Worm (Caenorhabditis elegans) whole organism, late embryonic: Measurements from ENCODE around the gene cest-5.2.
A peak's percentile ranks its signal among the peaks of the same experiment; 100 is the strongest.

Experiments used
- C38D4.7 ChIP-seq: fragments of 200-800 bp; sonication (Bioruptor generic); optimal IDR thresholded peaks from 2 replicates; lab custom pipeline; 2018; ENCODE audit warnings: mild to moderate bottlenecking, missing genetic modification characterization, moderate library complexity, missing compliant biosample characterization
- F13H6.1 ChIP-seq: sonication (generic microtip); optimal IDR thresholded peaks from 2 replicates; lab custom pipeline; 2016; ENCODE audit warnings: missing genetic modification characterization, missing compliant biosample characterization
- K02D7.2 ChIP-seq: sonication (generic microtip); optimal IDR thresholded peaks from 2 replicates; lab custom pipeline; 2017; ENCODE audit warnings: mild to moderate bottlenecking, missing genetic modification characterization, missing compliant biosample characterization
- K09A11.1 ChIP-seq: sonication (generic microtip); optimal IDR thresholded peaks from 2 replicates; lab custom pipeline; 2017; ENCODE audit warnings: antibody characterized with exemption, mild to moderate bottlenecking, missing genetic modification characterization, missing compliant biosample characterization; ENCODE audit not compliant: insufficient read depth
- ahr-1 ChIP-seq: sonication (generic microtip); optimal IDR thresholded peaks from 2 replicates; lab custom pipeline; 2016; ENCODE audit warnings: missing genetic modification characterization, missing compliant biosample characterization
- ama-1 ChIP-seq: fragments of 150-350 bp; optimal IDR thresholded peaks from 2 replicates; lab custom pipeline; 2014
- ceh-14 ChIP-seq: sonication (generic microtip); optimal IDR thresholded peaks from 2 replicates; lab custom pipeline; 2016; ENCODE audit warnings: missing genotype, missing genetic modification characterization, missing compliant biosample characterization
- ceh-18 ChIP-seq: sonication (generic microtip); optimal IDR thresholded peaks from 2 replicates; lab custom pipeline; 2016; ENCODE audit warnings: missing genetic modification characterization, missing compliant biosample characterization
- ceh-2 ChIP-seq: sonication (generic microtip); optimal IDR thresholded peaks from 2 replicates; lab custom pipeline; 2016; ENCODE audit warnings: missing genotype, missing genetic modification characterization, missing compliant biosample characterization
- ceh-22 ChIP-seq: sonication (generic microtip); optimal IDR thresholded peaks from 2 replicates; lab custom pipeline; 2017; ENCODE audit warnings: missing biosample characterization, missing genetic modification characterization
- ceh-24 ChIP-seq: sonication (generic microtip); optimal IDR thresholded peaks from 2 replicates; lab custom pipeline; 2016; ENCODE audit warnings: mild to moderate bottlenecking, missing genetic modification characterization, missing compliant biosample characterization
- ceh-30 ChIP-seq: fragments of 150-350 bp; optimal IDR thresholded peaks from 2 replicates; lab custom pipeline; 2014; ENCODE audit warnings: missing biosample characterization, missing genetic modification characterization
- ceh-31 ChIP-seq: sonication (generic microtip); optimal IDR thresholded peaks from 2 replicates; lab custom pipeline; 2016; ENCODE audit warnings: missing genetic modification characterization, missing compliant biosample characterization
- ceh-34 ChIP-seq: sonication (generic microtip); optimal IDR thresholded peaks from 2 replicates; lab custom pipeline; 2016; ENCODE audit warnings: mild to moderate bottlenecking, missing genetic modification characterization, missing compliant biosample characterization
- ceh-6 ChIP-seq: fragments of 200-800 bp; sonication (Bioruptor generic); optimal IDR thresholded peaks from 2 replicates; lab custom pipeline; 2018; ENCODE audit warnings: mild to moderate bottlenecking, missing genetic modification characterization, missing compliant biosample characterization
- dmd-4 ChIP-seq: sonication (generic microtip); optimal IDR thresholded peaks from 2 replicates; lab custom pipeline; 2016; ENCODE audit warnings: borderline replicate concordance, missing genetic modification characterization, missing compliant biosample characterization
- dve-1 ChIP-seq: sonication (generic microtip); optimal IDR thresholded peaks from 2 replicates; lab custom pipeline; 2017; ENCODE audit warnings: antibody characterized with exemption, mild to moderate bottlenecking, missing genetic modification characterization, missing compliant biosample characterization
- elt-2 ChIP-seq: sonication (generic microtip); optimal IDR thresholded peaks from 2 replicates; lab custom pipeline; 2016; ENCODE audit warnings: missing genetic modification reagents, missing genetic modification characterization, missing compliant biosample characterization
- ets-4 ChIP-seq: sonication (generic microtip); optimal IDR thresholded peaks from 2 replicates; lab custom pipeline; 2016; ENCODE audit warnings: missing genetic modification characterization, missing compliant biosample characterization
- eyg-1 ChIP-seq: sonication (generic microtip); optimal IDR thresholded peaks from 2 replicates; lab custom pipeline; 2016; ENCODE audit warnings: missing genotype, missing genetic modification characterization, missing compliant biosample characterization
- fkh-10 ChIP-seq: fragments of 150-350 bp; optimal IDR thresholded peaks from 2 replicates; lab custom pipeline; 2014; ENCODE audit warnings: missing biosample characterization, missing genetic modification reagents, missing genetic modification characterization
- gmeb-2 ChIP-seq: sonication (generic microtip); optimal IDR thresholded peaks from 2 replicates; lab custom pipeline; 2016; ENCODE audit warnings: missing genetic modification characterization, inconsistent platforms, missing compliant biosample characterization
- hlh-13 ChIP-seq: fragments of 200-800 bp; sonication (Bioruptor generic); optimal IDR thresholded peaks from 2 replicates; lab custom pipeline; 2018; ENCODE audit warnings: mild to moderate bottlenecking, missing genetic modification characterization, missing compliant biosample characterization
- hlh-15 ChIP-seq: sonication (generic microtip); optimal IDR thresholded peaks from 2 replicates; lab custom pipeline; 2016; ENCODE audit warnings: missing genetic modification characterization, missing compliant biosample characterization
- hlh-30 ChIP-seq: sonication (generic microtip); optimal IDR thresholded peaks from 2 replicates; lab custom pipeline; 2017; ENCODE audit warnings: antibody characterized with exemption, missing genetic modification characterization, missing compliant biosample characterization; ENCODE audit not compliant: insufficient read depth
- hlh-6 ChIP-seq: sonication (generic microtip); optimal IDR thresholded peaks from 2 replicates; lab custom pipeline; 2016; ENCODE audit warnings: missing genotype, missing genetic modification characterization, missing compliant biosample characterization
- hlh-8 ChIP-seq: sonication (generic microtip); optimal IDR thresholded peaks from 2 replicates; lab custom pipeline; 2016; ENCODE audit warnings: missing genotype, missing genetic modification characterization, missing compliant biosample characterization
- lim-6 ChIP-seq: sonication (generic microtip); optimal IDR thresholded peaks from 2 replicates; lab custom pipeline; 2016; ENCODE audit warnings: missing genetic modification characterization, missing compliant biosample characterization
- lin-11 ChIP-seq: fragments of 200-800 bp; sonication (Bioruptor generic); optimal IDR thresholded peaks from 2 replicates; lab custom pipeline; 2018; ENCODE audit warnings: mild to moderate bottlenecking, missing genetic modification characterization, missing compliant biosample characterization
- madf-2 ChIP-seq: sonication (generic microtip); optimal IDR thresholded peaks from 2 replicates; lab custom pipeline; 2017; ENCODE audit warnings: missing genetic modification characterization, missing compliant biosample characterization
- mec-3 ChIP-seq: sonication (generic microtip); optimal IDR thresholded peaks from 2 replicates; lab custom pipeline; 2016; ENCODE audit warnings: borderline replicate concordance, missing genetic modification characterization, missing compliant biosample characterization
- nhr-11 ChIP-seq: fragments of 150-350 bp; optimal IDR thresholded peaks from 2 replicates; lab custom pipeline; 2014; ENCODE audit warnings: missing biosample characterization, missing genetic modification characterization
- nhr-232 ChIP-seq: sonication (generic microtip); optimal IDR thresholded peaks from 2 replicates; lab custom pipeline; 2016; ENCODE audit warnings: missing genetic modification characterization, missing compliant biosample characterization
- npax-4 ChIP-seq: sonication (generic microtip); optimal IDR thresholded peaks from 2 replicates; lab custom pipeline; 2016; ENCODE audit warnings: missing genetic modification characterization, missing compliant biosample characterization
- odd-2 ChIP-seq: sonication (generic microtip); optimal IDR thresholded peaks from 2 replicates; lab custom pipeline; 2017; ENCODE audit warnings: antibody characterized with exemption, mild to moderate bottlenecking, missing genetic modification characterization, missing compliant biosample characterization
- pat-9 ChIP-seq: fragments of 200-800 bp; sonication (Bioruptor generic); optimal IDR thresholded peaks from 2 replicates; lab custom pipeline; 2018; ENCODE audit warnings: mild to moderate bottlenecking, missing genetic modification characterization, moderate library complexity, missing compliant biosample characterization
- pha-4 ChIP-seq: fragments of 150-350 bp; optimal IDR thresholded peaks from 2 replicates; lab custom pipeline; 2018; ENCODE audit warnings: missing biosample characterization, missing genetic modification reagents, missing genetic modification characterization
- pqm-1 ChIP-seq: sonication (generic microtip); optimal IDR thresholded peaks from 2 replicates; lab custom pipeline; 2016; ENCODE audit warnings: missing genetic modification characterization, missing compliant biosample characterization
- pros-1 ChIP-seq: fragments of 150-350 bp; optimal IDR thresholded peaks from 2 replicates; lab custom pipeline; 2014; ENCODE audit warnings: missing biosample characterization, missing genetic modification reagents, missing genetic modification characterization
- ref-2 ChIP-seq: sonication (generic microtip); optimal IDR thresholded peaks from 2 replicates; lab custom pipeline; 2016; ENCODE audit warnings: missing genetic modification characterization, missing compliant biosample characterization
- rnt-1 ChIP-seq: sonication (generic microtip); optimal IDR thresholded peaks from 2 replicates; lab custom pipeline; 2016; ENCODE audit warnings: missing genetic modification characterization, missing compliant biosample characterization
- sox-2 ChIP-seq: fragments of 200-800 bp; sonication (Bioruptor generic); IDR thresholded peaks from 2 replicates; pipeline ENCODE4 v1.3.6; 2022; ENCODE audit warnings: missing genetic modification reagents, missing genetic modification characterization, missing compliant biosample characterization
- sox-4 ChIP-seq: sonication (generic microtip); optimal IDR thresholded peaks from 2 replicates; lab custom pipeline; 2017; ENCODE audit warnings: mild to moderate bottlenecking, missing genetic modification characterization, inconsistent platforms, missing compliant biosample characterization
- tbx-2 ChIP-seq: sonication (generic microtip); optimal IDR thresholded peaks from 2 replicates; lab custom pipeline; 2016; ENCODE audit warnings: missing genetic modification characterization, missing compliant biosample characterization
- ttx-3 ChIP-seq: sonication (generic microtip); optimal IDR thresholded peaks from 2 replicates; lab custom pipeline; 2016; ENCODE audit warnings: missing genetic modification reagents, missing genetic modification characterization, missing compliant biosample characterization
- unc-86 ChIP-seq: sonication (generic microtip); optimal IDR thresholded peaks from 2 replicates; lab custom pipeline; 2016; ENCODE audit warnings: missing genetic modification characterization, missing compliant biosample characterization
- ztf-16 ChIP-seq: sonication (generic microtip); optimal IDR thresholded peaks from 2 replicates; lab custom pipeline; 2017; ENCODE audit warnings: missing genetic modification characterization, missing compliant biosample characterization

The cest-5.2 gene

DNA sequence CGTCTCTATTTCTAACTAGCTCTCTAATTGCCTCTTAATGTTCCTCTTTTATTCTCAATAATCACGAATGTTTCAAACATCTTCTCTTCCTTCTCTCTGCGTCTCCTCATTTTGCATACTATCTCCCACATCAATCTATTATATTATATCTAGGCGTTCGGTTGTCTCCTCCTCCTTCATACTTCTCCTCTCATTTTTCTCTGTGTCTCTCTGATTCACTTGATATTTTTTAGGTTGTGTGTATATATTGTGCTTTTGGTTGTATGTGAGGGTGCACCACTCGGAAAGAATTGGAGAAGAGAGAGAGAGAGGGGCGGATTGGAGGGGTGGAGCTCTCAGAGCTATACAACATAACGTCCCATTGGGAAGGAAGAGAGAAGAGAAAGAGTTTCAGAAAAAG lies 20.9 kb upstream of the cest-5.2 start (continued):
- TF ChIP-seq pqm-1 (tag; lab: Kevin White, UChicago), result no peak
- no peak for TF ChIP-seq unc-86 (tag; lab: Kevin White, UChicago)
- TF ChIP-seq lin-11, result no peak
- peak; percentile 31 for TF ChIP-seq ceh-18
- peak; percentile 9 for TF ChIP-seq lim-6 (tag; lab: Kevin White, UChicago)
- TF ChIP-seq tbx-2 (tag; lab: Kevin White, UChicago), result peak; percentile 71
- no peak for TF ChIP-seq fkh-10 (GFP tag; lab: Kevin White, UChicago)
- no peak for TF ChIP-seq K09A11.1 (tag; lab: Kevin White, UChicago)
- no peak for TF ChIP-seq elt-2 (tag; lab: Kevin White, UChicago)
- no peak for TF ChIP-seq odd-2 (tag; lab: Kevin White, UChicago)
- no peak for TF ChIP-seq ahr-1 (tag; lab: Kevin White, UChicago)
- no peak for TF ChIP-seq npax-4 (tag; lab: Kevin White, UChicago)
- peak; percentile 33 for TF ChIP-seq F13H6.1 (tag; lab: Kevin White, UChicago)
- no peak for TF ChIP-seq hlh-15 (tag; lab: Kevin White, UChicago)
- TF ChIP-seq dve-1, result no peak
- TF ChIP-seq hlh-13 (GFP tag; lab: Kevin White, UChicago), result no peak
- no peak for TF ChIP-seq gmeb-2 (tag; lab: Kevin White, UChicago)
- TF ChIP-seq hlh-6 (tag; lab: Kevin White, UChicago), result no peak
- no peak for TF ChIP-seq ttx-3 (tag; lab: Kevin White, UChicago)
- TF ChIP-seq hlh-30 (tag; lab: Kevin White, UChicago), result no peak
- peak; percentile 92 for TF ChIP-seq ceh-31 (tag; lab: Kevin White, UChicago)
- TF ChIP-seq pros-1 (tag; lab: Kevin White, UChicago), result no peak
- TF ChIP-seq nhr-11, result peak; percentile 54
- TF ChIP-seq ceh-24, result no peak
- peak; percentile 74 for TF ChIP-seq ceh-14
- no peak for TF ChIP-seq ceh-30 (tag; lab: Kevin White, UChicago)
- TF ChIP-seq, all 69 proteins: peak for 20

DNA sequence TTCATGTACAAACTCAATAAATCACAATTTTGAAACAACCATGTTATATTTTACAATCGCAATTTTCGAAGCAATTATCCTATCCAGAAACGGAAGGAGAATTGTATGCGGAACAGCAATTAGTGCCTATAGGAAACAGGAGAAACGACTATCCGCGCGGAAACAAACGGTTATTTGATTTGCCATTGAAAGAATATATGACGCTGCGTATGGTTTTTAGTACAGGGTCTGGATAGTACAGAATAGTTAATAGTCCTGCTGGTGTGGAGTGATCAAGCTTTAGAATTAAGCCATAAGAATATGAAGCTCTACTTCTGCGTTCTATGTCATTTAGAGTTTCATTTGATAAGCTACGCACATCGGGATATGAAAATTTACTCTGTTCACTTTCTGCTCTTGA lies 19.2 kb upstream of the cest-5.2 start:
- TF ChIP-seq rnt-1 (tag; lab: Kevin White, UChicago), result peak; percentile 12
- TF ChIP-seq pros-1 (tag; lab: Kevin White, UChicago), result peak; percentile 42
- TF ChIP-seq ref-2 (tag; lab: Kevin White, UChicago), result no peak
- TF ChIP-seq ceh-34 (tag; lab: Kevin White, UChicago), result no peak
- TF ChIP-seq ceh-31 (tag; lab: Kevin White, UChicago), result peak; percentile 12
- peak; percentile 93 for TF ChIP-seq ama-1 (lab: Kevin White, UChicago)

DNA sequence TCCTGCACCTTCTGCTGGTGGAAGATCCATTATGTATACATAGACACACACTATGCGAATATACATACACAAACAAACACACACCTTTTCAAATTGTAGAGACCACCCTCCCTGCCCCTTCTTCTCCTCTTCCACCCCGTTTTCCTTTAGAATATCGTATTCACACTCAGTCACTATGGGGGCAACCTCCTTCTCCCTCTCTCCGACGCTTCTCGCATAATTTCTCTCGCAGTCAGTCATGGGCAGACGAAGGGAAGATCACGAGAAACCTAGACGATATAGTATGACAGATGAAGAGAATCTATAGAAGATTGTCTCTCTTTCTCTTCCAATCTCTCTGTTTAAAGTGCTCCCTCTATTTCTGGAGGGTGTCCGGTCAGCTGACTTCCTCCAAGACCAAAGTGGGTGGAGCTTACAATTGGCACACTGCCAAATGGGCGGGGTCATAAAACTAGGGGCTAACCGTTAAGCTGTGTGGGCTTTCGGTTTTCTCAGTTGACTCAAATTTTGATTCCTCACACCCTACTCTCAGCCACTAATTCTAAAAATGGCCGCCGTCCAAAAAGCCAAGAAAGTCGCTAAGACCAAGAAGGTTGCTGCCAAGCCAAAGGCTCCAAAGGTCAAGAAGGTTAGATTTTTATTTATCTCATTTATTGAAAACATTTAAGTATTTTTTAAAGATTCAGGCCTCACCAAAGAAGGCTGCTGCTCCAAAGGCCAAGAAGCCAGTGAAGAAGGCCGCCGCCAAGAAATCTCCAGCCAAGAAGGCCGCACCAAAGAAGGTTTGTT lies 18.3 kb upstream of the cest-5.2 start, which contains the start of gene hil-7:
TSS of gene hil-7 (plus strand) at position 446 of the 789 bp plus-strand sequence.
- peak; percentile 17 for TF ChIP-seq hlh-8 (tag; lab: Kevin White, UChicago)
- peak; percentile 96 for TF ChIP-seq ceh-31 (tag; lab: Kevin White, UChicago)
- TF ChIP-seq ztf-16 (tag; lab: Kevin White, UChicago), result peak; percentile 34
- TF ChIP-seq pha-4, result no peak
- TF ChIP-seq unc-86 (tag; lab: Kevin White, UChicago), result peak; percentile 47
- TF ChIP-seq nhr-232, result peak; percentile 11
- TF ChIP-seq C38D4.7, result no peak
- no peak for TF ChIP-seq ceh-14
- peak; percentile 53 for TF ChIP-seq ets-4
- peak; percentile 25 for TF ChIP-seq dmd-4 (tag; lab: Kevin White, UChicago)
- TF ChIP-seq hlh-6 (tag; lab: Kevin White, UChicago), result peak; percentile 68
- TF ChIP-seq fkh-10 (GFP tag; lab: Kevin White, UChicago), result peak; percentile 27
- peak; percentile 46; the same call in 1 of the 2 replicates for TF ChIP-seq sox-2 (GFP tag; lab: Robert Waterston, UW)
- TF ChIP-seq ceh-22 (tag; lab: Kevin White, UChicago), result peak; percentile 82
- peak; percentile 98 for TF ChIP-seq hlh-30 (tag; lab: Kevin White, UChicago)
- no peak for TF ChIP-seq pat-9 (tag; lab: Kevin White, UChicago)
- TF ChIP-seq eyg-1 (tag; lab: Kevin White, UChicago), result peak; percentile 81
- peak; percentile 56 for TF ChIP-seq madf-2 (tag; lab: Kevin White, UChicago)
- peak; percentile 58 for TF ChIP-seq ceh-6 (GFP tag; lab: Kevin White, UChicago)
- TF ChIP-seq K02D7.2 (tag; lab: Kevin White, UChicago), result no peak
- no peak for TF ChIP-seq mec-3
- peak; percentile 25 for TF ChIP-seq ahr-1 (tag; lab: Kevin White, UChicago)
- TF ChIP-seq tbx-2 (tag; lab: Kevin White, UChicago), result peak; percentile 87
- TF ChIP-seq ceh-2 (tag; lab: Kevin White, UChicago), result peak; percentile 63
- peak; percentile 98 for TF ChIP-seq pros-1 (tag; lab: Kevin White, UChicago)
- peak; percentile 42 for TF ChIP-seq lim-6 (tag; lab: Kevin White, UChicago)
- TF ChIP-seq sox-4 (tag; lab: Kevin White, UChicago), result no peak
